Fruit fly (Drosophila melanogaster) whole organism, embryonic: Measurements from ENCODE around the gene UGP.
A peak's percentile ranks its signal among the peaks of the same experiment; 100 is the strongest.

Source experiments
- ATbp ChIP-seq: fragments of 200-800 bp; sonication (Bioruptor generic); optimal IDR thresholded peaks from 2 replicates; lab custom pipeline; 2017; ENCODE audit warnings: missing biosample characterization, mild to moderate bottlenecking, missing genetic modification characterization, missing genetic modification reagents
- Atf6 ChIP-seq: fragments of 200-800 bp; sonication (Bioruptor generic); IDR thresholded peaks from 2 replicates; pipeline ENCODE4 v1.3.6; 2022; ENCODE audit warnings: missing biosample characterization, missing genetic modification characterization
- Blimp-1 ChIP-seq: fragments of 200-800 bp; sonication (Bioruptor generic); optimal IDR thresholded peaks from 3 replicates; lab custom pipeline; 2018; ENCODE audit warnings: missing biosample characterization, missing genetic modification characterization, mild to moderate bottlenecking, moderate library complexity, missing genetic modification reagents
- Bteb2 ChIP-seq: fragments of 200-800 bp; sonication (Bioruptor generic); optimal IDR thresholded peaks from 2 replicates; lab custom pipeline; 2016; ENCODE audit warnings: missing biosample characterization, missing genetic modification characterization
- CG11085 ChIP-seq: fragments of 200-800 bp; sonication (Bioruptor generic); IDR thresholded peaks from 2 replicates; pipeline ENCODE4 v1.3.6; 2022; ENCODE audit warnings: missing biosample characterization, missing genetic modification characterization
- CG11247 ChIP-seq: fragments of 200-800 bp; sonication (Bioruptor generic); IDR thresholded peaks from 2 replicates; pipeline ENCODE4 v1.3.6; 2022; ENCODE audit warnings: missing biosample characterization, missing genetic modification characterization
- CG11696 ChIP-seq: fragments of 200-800 bp; sonication (Bioruptor generic); IDR thresholded peaks from 2 replicates; pipeline ENCODE4 v1.3.6; 2022; ENCODE audit warnings: missing biosample characterization, missing genetic modification characterization
- CG12236 ChIP-seq: fragments of 200-800 bp; sonication (Bioruptor generic); optimal IDR thresholded peaks from 2 replicates; lab custom pipeline; 2016; ENCODE audit warnings: missing biosample characterization, missing genetic modification characterization
- CG13296 ChIP-seq: fragments of 200-800 bp; sonication (Bioruptor generic); optimal IDR thresholded peaks from 3 replicates; lab custom pipeline; 2018; ENCODE audit warnings: missing biosample characterization, mild to moderate bottlenecking, missing genetic modification characterization
- CG13624 ChIP-seq: fragments of 200-800 bp; sonication (Bioruptor generic); optimal IDR thresholded peaks from 2 replicates; lab custom pipeline; 2016; ENCODE audit warnings: missing biosample characterization, missing genetic modification characterization
- CG14014 ChIP-seq: fragments of 200-800 bp; sonication (Bioruptor generic); IDR thresholded peaks from 2 replicates; pipeline ENCODE4 v1.3.6; 2022; ENCODE audit warnings: missing biosample characterization, missing genetic modification characterization
- CG15514 ChIP-seq: fragments of 200-800 bp; sonication (Bioruptor generic); optimal IDR thresholded peaks from 3 replicates; lab custom pipeline; 2017; ENCODE audit warnings: missing biosample characterization, missing genetic modification characterization, mild to moderate bottlenecking, moderate library complexity, missing genetic modification reagents
- CG17612 ChIP-seq: fragments of 200-800 bp; sonication (Bioruptor generic); IDR thresholded peaks from 2 replicates; pipeline ENCODE4 v1.3.6; 2022; ENCODE audit warnings: missing biosample characterization, missing genetic modification characterization
- CG17912 ChIP-seq: fragments of 200-800 bp; sonication (Bioruptor generic); optimal IDR thresholded peaks from 2 replicates; lab custom pipeline; 2018; ENCODE audit warnings: missing biosample characterization, mild to moderate bottlenecking, missing genetic modification characterization
- CG1832 ChIP-seq: fragments of 200-800 bp; sonication (Bioruptor generic); optimal IDR thresholded peaks from 2 replicates; lab custom pipeline; 2017; ENCODE audit warnings: missing biosample characterization, mild to moderate bottlenecking, missing genetic modification characterization, inconsistent platforms
- CG32772 ChIP-seq: fragments of 200-800 bp; sonication (Bioruptor generic); IDR thresholded peaks from 2 replicates; pipeline ENCODE4 v1.3.6; 2022; ENCODE audit warnings: missing biosample characterization, missing genetic modification characterization
- CG3281 ChIP-seq: fragments of 200-800 bp; sonication (Bioruptor generic); optimal IDR thresholded peaks from 3 replicates; lab custom pipeline; 2017; ENCODE audit warnings: missing biosample characterization, mild to moderate bottlenecking, missing genetic modification characterization
- CG3838 ChIP-seq: fragments of 200-800 bp; sonication (Bioruptor generic); optimal IDR thresholded peaks from 3 replicates; lab custom pipeline; 2016; ENCODE audit warnings: missing biosample characterization, missing genetic modification characterization
- CG6791 ChIP-seq: fragments of 200-800 bp; sonication (Bioruptor generic); IDR thresholded peaks from 3 replicates; pipeline ENCODE4 v1.3.6; 2022; ENCODE audit warnings: missing biosample characterization, missing genetic modification characterization; ENCODE audit not compliant: partially characterized antibody
- CG7963 ChIP-seq: fragments of 200-800 bp; sonication (Bioruptor generic); IDR thresholded peaks from 3 replicates; pipeline ENCODE4 v1.3.6; 2022; ENCODE audit warnings: missing biosample characterization, missing genetic modification characterization; ENCODE audit not compliant: partially characterized antibody
- CG9437 ChIP-seq: fragments of 200-800 bp; sonication (Bioruptor generic); optimal IDR thresholded peaks from 2 replicates; lab custom pipeline; 2018; ENCODE audit warnings: missing biosample characterization, mild to moderate bottlenecking, missing genetic modification characterization
- CrebB ChIP-seq: fragments of 200-800 bp; sonication (Bioruptor generic); optimal IDR thresholded peaks from 3 replicates; lab custom pipeline; 2018; ENCODE audit warnings: missing biosample characterization, mild to moderate bottlenecking, missing genetic modification characterization
- D19A ChIP-seq: fragments of 200-800 bp; optimal IDR thresholded peaks from 3 replicates; lab custom pipeline; 2019; ENCODE audit warnings: missing biosample characterization, mild to moderate bottlenecking, missing genetic modification characterization, moderate library complexity
- Ets97D ChIP-seq: fragments of 200-800 bp; sonication (Bioruptor generic); optimal IDR thresholded peaks from 3 replicates; lab custom pipeline; 2016; ENCODE audit warnings: missing biosample characterization, missing genetic modification characterization
- Gug ChIP-seq: fragments of 200-800 bp; sonication (Bioruptor generic); IDR thresholded peaks from 4 replicates; pipeline ENCODE4 v1.3.6; 2022; ENCODE audit warnings: missing biosample characterization, missing genetic modification characterization
- Hmr ChIP-seq: fragments of 200-800 bp; sonication (Bioruptor generic); optimal IDR thresholded peaks from 3 replicates; lab custom pipeline; 2017; ENCODE audit warnings: mild to moderate bottlenecking, missing biosample characterization, missing genetic modification reagents, missing genetic modification characterization
- Jarid2 ChIP-seq: fragments of 200-800 bp; sonication (Bioruptor generic); optimal IDR thresholded peaks from 3 replicates; lab custom pipeline; 2017; ENCODE audit warnings: mild to moderate bottlenecking, missing biosample characterization, missing genetic modification reagents, missing genetic modification characterization
- Lpt ChIP-seq: fragments of >200 bp; optimal IDR thresholded peaks from 2 replicates; lab custom pipeline; 2018; ENCODE audit warnings: missing biosample characterization, missing genetic modification characterization
- MBD-R2 ChIP-seq: fragments of 200-800 bp; sonication (Bioruptor generic); IDR thresholded peaks from 2 replicates; pipeline ENCODE4 v1.3.6; 2022; ENCODE audit warnings: missing biosample characterization, missing genetic modification characterization
- Usf ChIP-seq: fragments of 200-800 bp; sonication (Bioruptor generic); optimal IDR thresholded peaks from 2 replicates; lab custom pipeline; 2017; ENCODE audit warnings: missing genotype, missing biosample characterization, missing genetic modification characterization
- YL-1 ChIP-seq: fragments of 200-800 bp; sonication (Bioruptor generic); optimal IDR thresholded peaks from 3 replicates; lab custom pipeline; 2017; ENCODE audit warnings: missing biosample characterization, mild to moderate bottlenecking, missing genetic modification characterization
- al ChIP-seq: fragments of 200-800 bp; sonication (Bioruptor generic); IDR thresholded peaks from 2 replicates; pipeline ENCODE4 v1.3.6; 2022; ENCODE audit warnings: missing biosample characterization, missing genetic modification characterization
- bbx ChIP-seq: fragments of 200-800 bp; sonication (Bioruptor generic); IDR thresholded peaks from 2 replicates; pipeline ENCODE4 v1.3.6; 2022; ENCODE audit warnings: missing biosample characterization, missing genetic modification characterization; ENCODE audit not compliant: partially characterized antibody
- bigmax ChIP-seq: fragments of 200-800 bp; sonication (Bioruptor generic); optimal IDR thresholded peaks from 2 replicates; lab custom pipeline; 2018; ENCODE audit warnings: missing biosample characterization, mild to moderate bottlenecking, missing genetic modification characterization
- croc ChIP-seq: fragments of 200-800 bp; sonication (Bioruptor generic); conservative IDR thresholded peaks from 3 replicates; pipeline ENCODE4 v1.3.6; 2022; ENCODE audit warnings: missing biosample characterization, missing genetic modification characterization
- ems ChIP-seq: fragments of 200-800 bp; sonication (Bioruptor generic); optimal IDR thresholded peaks from 3 replicates; lab custom pipeline; 2016; ENCODE audit warnings: missing biosample characterization, missing genetic modification characterization
- exex ChIP-seq: fragments of 200-800 bp; sonication (Bioruptor generic); optimal IDR thresholded peaks from 4 replicates; lab custom pipeline; 2018; ENCODE audit warnings: missing biosample characterization, mild to moderate bottlenecking, missing genetic modification characterization, moderate library complexity
- eyg ChIP-seq: fragments of 200-800 bp; sonication (Bioruptor generic); optimal IDR thresholded peaks from 3 replicates; lab custom pipeline; 2016; ENCODE audit warnings: missing biosample characterization, missing genetic modification characterization
- ftz-f1 ChIP-seq: fragments of 200-800 bp; sonication (Bioruptor generic); optimal IDR thresholded peaks from 2 replicates; lab custom pipeline; 2016; ENCODE audit warnings: missing biosample characterization, missing genetic modification characterization
- ind ChIP-seq: fragments of 200-800 bp; sonication (Bioruptor generic); optimal IDR thresholded peaks from 3 replicates; lab custom pipeline; 2016; ENCODE audit warnings: missing biosample characterization, missing genetic modification characterization
- kah ChIP-seq: fragments of 200-800 bp; sonication (Bioruptor generic); optimal IDR thresholded peaks from 2 replicates; lab custom pipeline; 2018; ENCODE audit warnings: missing biosample characterization, mild to moderate bottlenecking, missing genetic modification characterization
- kay ChIP-seq: fragments of 200-800 bp; sonication (Bioruptor generic); optimal IDR thresholded peaks from 2 replicates; lab custom pipeline; 2016; ENCODE audit warnings: missing biosample characterization, missing genetic modification characterization
- ken ChIP-seq: fragments of 200-800 bp; sonication (Bioruptor generic); IDR thresholded peaks from 3 replicates; pipeline ENCODE4 v1.3.6; 2022; ENCODE audit warnings: missing biosample characterization, missing genetic modification characterization
- klu ChIP-seq: fragments of 200-800 bp; sonication (Bioruptor generic); IDR thresholded peaks from 2 replicates; pipeline ENCODE4 v1.3.6; 2022; ENCODE audit warnings: missing biosample characterization, missing genetic modification characterization
- onecut ChIP-seq: fragments of 200-800 bp; sonication (Bioruptor generic); IDR thresholded peaks from 2 replicates; pipeline ENCODE4 v1.3.6; 2022; ENCODE audit warnings: missing biosample characterization, missing genetic modification characterization
- org-1 ChIP-seq: fragments of 200-800 bp; sonication (Bioruptor generic); optimal IDR thresholded peaks from 2 replicates; lab custom pipeline; 2017; ENCODE audit warnings: missing biosample characterization, missing genetic modification characterization
- pum ChIP-seq: fragments of 200-800 bp; sonication (Bioruptor generic); optimal IDR thresholded peaks from 2 replicates; lab custom pipeline; 2016; ENCODE audit warnings: missing biosample characterization, missing genetic modification characterization
- salm ChIP-seq: fragments of 200-800 bp; sonication (Bioruptor generic); optimal IDR thresholded peaks from 2 replicates; lab custom pipeline; 2018; ENCODE audit warnings: missing biosample characterization, mild to moderate bottlenecking, missing genetic modification characterization
- sima ChIP-seq: fragments of 200-800 bp; sonication (Bioruptor generic); optimal IDR thresholded peaks from 2 replicates; lab custom pipeline; 2016; ENCODE audit warnings: missing biosample characterization, missing genetic modification characterization
- slbo ChIP-seq: fragments of 200-800 bp; sonication (Bioruptor generic); IDR thresholded peaks from 2 replicates; pipeline ENCODE4 v1.3.6; 2022; ENCODE audit warnings: missing biosample characterization, missing genetic modification characterization
- unpg ChIP-seq: fragments of 200-800 bp; sonication (Bioruptor generic); optimal IDR thresholded peaks from 3 replicates; lab custom pipeline; 2018; ENCODE audit warnings: missing biosample characterization, mild to moderate bottlenecking, missing genetic modification characterization, moderate library complexity
- wor ChIP-seq: fragments of 200-800 bp; sonication (Bioruptor generic); IDR thresholded peaks from 2 replicates; pipeline ENCODE4 v1.3.6; 2022; ENCODE audit warnings: missing biosample characterization, missing genetic modification characterization

The UGP gene

dm6 chr3L:9360217-9360692 is 1.5 kb upstream of the UGP start, which contains the start of gene Pdxk (continued):
- TF ChIP-seq CG3281 (GFP tag; lab: Kevin White, UChicago) = peak; percentile 20
- no peak for TF ChIP-seq Lpt
- peak; percentile 43 for TF ChIP-seq Hmr (GFP tag; lab: Kevin White, UChicago)
- TF ChIP-seq Ets97D (GFP tag; lab: Kevin White, UChicago) = no peak
- no peak for TF ChIP-seq salm (tag; lab: Kevin White, UChicago)
- TF ChIP-seq Blimp-1 (GFP tag; lab: Kevin White, UChicago) = no peak
- TF ChIP-seq CG1832 = no peak
- TF ChIP-seq CrebB (tag; lab: Kevin White, UChicago) = peak; percentile 45
- TF ChIP-seq al (GFP tag; lab: Robert Waterston, UW) = no peak
- TF ChIP-seq Bteb2 (GFP tag; lab: Kevin White, UChicago) = no peak
- peak; percentile 47 for TF ChIP-seq CG9437 (GFP tag; lab: Kevin White, UChicago)
- no peak for TF ChIP-seq eyg (GFP tag; lab: Kevin White, UChicago)
- TF ChIP-seq ATbp (GFP tag; lab: Kevin White, UChicago) = no peak
- TF ChIP-seq croc = no peak
- no peak for TF ChIP-seq CG14014 (GFP tag; lab: Robert Waterston, UW)
- peak; percentile 29 for TF ChIP-seq YL-1
- TF ChIP-seq kay (GFP tag; lab: Kevin White, UChicago) = peak; percentile 34
- TF ChIP-seq D19A (tag; lab: Kevin White, UChicago) = no peak
- TF ChIP-seq Atf6 (GFP tag; lab: Robert Waterston, UW) = no peak
- no peak for TF ChIP-seq CG11696 (GFP tag; lab: Robert Waterston, UW)
- TF ChIP-seq unpg = no peak
- TF ChIP-seq wor = no peak
- no peak for TF ChIP-seq CG11247
- TF ChIP-seq sima = no peak
- no peak for TF ChIP-seq ken (GFP tag; lab: Robert Waterston, UW)
- TF ChIP-seq ems (GFP tag; lab: Kevin White, UChicago) = no peak
- peak; percentile 63 for TF ChIP-seq kah (GFP tag; lab: Kevin White, UChicago)
- TF ChIP-seq onecut = peak; percentile 69; the same call in 1 of the 2 replicates
- no peak for TF ChIP-seq CG32772 (GFP tag; lab: Robert Waterston, UW)
- no peak for TF ChIP-seq CG6791 (GFP tag; lab: Robert Waterston, UW)
- TF ChIP-seq klu (GFP tag; lab: Robert Waterston, UW) = no peak
- TF ChIP-seq CG13624 = no peak
- no peak for TF ChIP-seq CG17612 (GFP tag; lab: Robert Waterston, UW)
- TF ChIP-seq org-1 (GFP tag; lab: Kevin White, UChicago) = no peak
- TF ChIP-seq bigmax (GFP tag; lab: Kevin White, UChicago) = no peak
- TF ChIP-seq ind = no peak
- TF ChIP-seq CG3838 (GFP tag; lab: Kevin White, UChicago) = no peak
- no peak for TF ChIP-seq Usf (GFP tag; lab: Kevin White, UChicago)
- TF ChIP-seq bbx (GFP tag; lab: Robert Waterston, UW) = no peak
- TF ChIP-seq MBD-R2 (GFP tag; lab: Robert Waterston, UW) = no peak; the same call in 1 of the 2 replicates
- TF ChIP-seq ftz-f1 (GFP tag; lab: Kevin White, UChicago) = peak; percentile 97
- no peak for TF ChIP-seq CG12236 (GFP tag; lab: Kevin White, UChicago)
- no peak for TF ChIP-seq CG7963
- peak; percentile 5; the same call in 1 of the 2 replicates for TF ChIP-seq slbo (GFP tag; lab: Robert Waterston, UW)
- no peak for TF ChIP-seq CG11085 (GFP tag; lab: Robert Waterston, UW)
- no peak for TF ChIP-seq CG17912
- TF ChIP-seq exex (tag; lab: Kevin White, UChicago) = peak; percentile 67
- TF ChIP-seq pum (GFP tag; lab: Kevin White, UChicago) = no peak
- no peak for TF ChIP-seq Gug (GFP tag; lab: Robert Waterston, UW)
- peak; percentile 24 for TF ChIP-seq Jarid2 (GFP tag; lab: Kevin White, UChicago)
- TF ChIP-seq CG13296 (GFP tag; lab: Kevin White, UChicago) = peak; percentile 70
- peak; percentile 92 for TF ChIP-seq CG15514 (GFP tag; lab: Kevin White, UChicago)
